Worm (Caenorhabditis elegans): ENCODE results near the gene clec-122.

ce11 chrII:3151615-3152014 is 45.8 kb downstream of the clec-122 start, which contains the start of the genes T10D4.14 and T10D4.19:
- TF ChIP-seq scrt-1 (GFP tag; IDR thresholded peaks at IDR 0.05): no peak
- no peak for TF ChIP-seq ceh-13 (GFP tag; optimal IDR thresholded peaks at IDR 0.05)
- TF ChIP-seq flt-1 (GFP tag; IDR thresholded peaks at IDR 0.05): no peak
- no peak for TF ChIP-seq ama-1 (optimal IDR thresholded peaks at IDR 0.05)
- no peak for TF ChIP-seq hnd-1 (tag; optimal IDR thresholded peaks at IDR 0.05)
- no peak for TF ChIP-seq ceh-36 (tag; optimal IDR thresholded peaks at IDR 0.05)
- no peak for TF ChIP-seq tbx-11 (GFP tag; IDR thresholded peaks at IDR 0.05)
- TF ChIP-seq tra-4 (tag; optimal IDR thresholded peaks at IDR 0.05): no peak
- TF ChIP-seq B0310.2 (tag; optimal IDR thresholded peaks at IDR 0.05): no peak
- TF ChIP-seq ets-7 (tag; optimal IDR thresholded peaks at IDR 0.05): no peak

All from whole organism, early embryonic.